Fruit fly (Drosophila melanogaster) S2 (cell line): ENCODE measurements around the gene CG1105.

Experiments
- CG8478 ChIP-seq: fragments of >200 bp; optimal IDR thresholded peaks from 2 replicates; lab custom pipeline; 2018
- CTCF ChIP-seq, 2 experiments: fragments of >200 bp; optimal IDR thresholded peaks; 2 replicates each; lab custom pipeline; 2018

DNA sequence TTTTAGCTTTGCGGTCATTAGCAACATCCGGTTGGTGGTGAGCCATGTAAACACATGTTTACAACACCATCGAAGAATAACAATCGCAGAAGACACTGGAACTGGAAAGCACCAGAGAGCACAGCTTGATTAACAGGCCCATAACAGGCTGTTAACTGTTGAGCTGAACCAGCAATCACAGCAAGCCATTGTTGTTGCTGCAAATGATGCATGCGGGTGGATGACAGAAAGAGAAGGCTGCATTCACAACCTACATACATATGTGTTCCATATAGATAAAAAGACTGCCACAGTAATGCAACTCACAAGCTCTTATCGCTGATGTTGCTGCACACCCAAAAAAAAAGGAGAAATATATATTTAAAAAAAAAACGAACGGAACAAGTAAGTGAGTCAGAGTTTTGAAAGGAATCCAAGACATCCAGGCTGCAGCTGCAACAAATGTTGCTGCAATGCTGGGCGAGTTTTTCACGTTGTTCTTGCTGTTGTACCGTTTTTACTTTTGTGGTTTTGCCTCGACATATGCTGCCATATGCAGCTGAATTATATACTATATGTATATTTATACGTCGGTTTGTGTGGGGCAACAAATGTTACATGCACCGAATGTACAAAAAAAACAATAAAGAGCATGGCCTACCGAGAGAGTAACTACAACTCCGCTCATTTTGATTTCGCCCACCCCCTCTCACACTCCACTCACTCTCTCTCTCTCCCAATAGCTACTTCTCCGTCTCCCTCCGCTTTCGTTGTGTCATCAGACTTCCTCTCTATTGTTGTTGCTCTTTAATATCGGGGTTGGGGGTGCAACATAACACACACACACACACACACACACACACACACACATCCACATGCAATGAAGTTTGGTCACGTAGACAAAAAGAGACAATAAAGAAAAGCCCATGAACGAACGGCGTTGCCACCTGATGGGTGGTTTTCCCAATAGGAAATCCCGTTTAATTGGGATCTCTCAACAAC, 36.2 kb upstream of the CG1105 start:
- TF ChIP-seq CTCF (optimal IDR thresholded peaks at IDR 0.05; lab: Kevin White, UChicago) (no peak), CG8478 (no peak)
